Worm (Caenorhabditis elegans): ENCODE data around the gene R10E4.6.
A peak's percentile ranks its signal among the peaks of the same experiment; 100 is the strongest.

The R10E4.6 gene

ce11 chrIII:4323120-4323519 lies 29.9 kb downstream of the R10E4.6 start:
- peak; percentile 5 for TF ChIP-seq ZK185.1 (tag; optimal IDR thresholded peaks at IDR 0.05; ENCODE audit: poor library complexity, severe bottlenecking)
- TF ChIP-seq hmg-1.2 (GFP tag; IDR thresholded peaks at IDR 0.05), result peak; percentile 73; the same call in 1 of the 2 replicates
- TF ChIP-seq K11D2.4 (GFP tag; IDR thresholded peaks at IDR 0.05), result no peak

- TF ChIP-seq rcor-1 (GFP tag; IDR thresholded peaks at IDR 0.05) (no peak), ztf-28 (GFP tag; IDR thresholded peaks at IDR 0.05) (no peak), pha-4 (tag; optimal IDR thresholded peaks at IDR 0.05) (no peak), let-607 (tag; optimal IDR thresholded peaks at IDR 0.05) (no peak), D2030.7 (GFP tag; IDR thresholded peaks at IDR 0.05) (no peak)
Observed at ce11 chrIII:4323859-4324258, 30.7 kb downstream of the R10E4.6 start, which contains the start of gene H38K22.9. TSS of gene H38K22.9 (plus strand) at chrIII:4324159.

- TF ChIP-seq cebp-2 (GFP tag; IDR thresholded peaks at IDR 0.05) (no peak), F23B12.7 (tag; optimal IDR thresholded peaks at IDR 0.05; ENCODE audit: insufficient read depth) (no peak), nfyb-1 (GFP tag; IDR thresholded peaks at IDR 0.05) (peak; percentile 56; the same call in 1 of the 2 replicates)
Observed at ce11 chrIII:4328208-4328987, 35.2 kb downstream of the R10E4.6 start.

- TF ChIP-seq hrde-1 (tag; optimal IDR thresholded peaks at IDR 0.05; ENCODE audit: borderline replicate concordance) (no peak), dox-1 (GFP tag; IDR thresholded peaks at IDR 0.05) (no peak), sptf-2 (GFP tag; optimal IDR thresholded peaks at IDR 0.05) (no peak), rpc-1 (optimal IDR thresholded peaks at IDR 0.05) (no peak), rpc-1 (tag; optimal IDR thresholded peaks at IDR 0.05) (no peak), hmg-1.2 (GFP tag; IDR thresholded peaks at IDR 0.05) (no peak), ekl-4 (GFP tag; IDR thresholded peaks at IDR 0.05) (no peak), snpc-3.4 (tag; optimal IDR thresholded peaks at IDR 0.05) (no peak), nhr-90 (tag; optimal IDR thresholded peaks at IDR 0.05) (no peak), K11D2.4 (GFP tag; IDR thresholded peaks at IDR 0.05) (no peak), ceh-79 (tag; optimal IDR thresholded peaks at IDR 0.05) (no peak), lag-1 (GFP tag; IDR thresholded peaks at IDR 0.05) (no peak), aptf-2 (GFP tag; conservative IDR thresholded peaks at IDR 0.05) (no peak), tbp1 (GFP tag; optimal IDR thresholded peaks at IDR 0.05) (no peak), F33H1.4 (GFP tag; IDR thresholded peaks at IDR 0.05) (no peak), him-1 (tag; optimal IDR thresholded peaks at IDR 0.05) (no peak), ccch-3 (GFP tag; optimal IDR thresholded peaks at IDR 0.05) (no peak), F23B12.7 (tag; optimal IDR thresholded peaks at IDR 0.05; ENCODE audit: insufficient read depth) (no peak), attf-5 (GFP tag; optimal IDR thresholded peaks at IDR 0.05) (no peak)
Observed at ce11 chrIII:4330984-4331383, 37.8 kb downstream of the R10E4.6 start, which contains the start of gene gly-6. TSS of gene gly-6 (minus strand) at chrIII:4331228.

- TF ChIP-seq C06A6.2 (GFP tag; conservative IDR thresholded peaks at IDR 0.05) (no peak), T07F8.4 (tag; optimal IDR thresholded peaks at IDR 0.05) (no peak), snpc-1.3 (tag; optimal IDR thresholded peaks at IDR 0.05; ENCODE audit: insufficient read depth) (peak; percentile 60), B0035.1 (tag; optimal IDR thresholded peaks at IDR 0.05) (no peak), egl-44 (GFP tag; IDR thresholded peaks at IDR 0.05) (no peak), hmg-1.2 (GFP tag; IDR thresholded peaks at IDR 0.05) (peak; percentile 93), nhr-80 (tag; optimal IDR thresholded peaks at IDR 0.05) (peak; percentile 7), hlh-12 (tag; optimal IDR thresholded peaks at IDR 0.05) (no peak), hrde-1 (tag; optimal IDR thresholded peaks at IDR 0.05; ENCODE audit: borderline replicate concordance) (no peak), K12H6.12 (tag; optimal IDR thresholded peaks at IDR 0.05) (no peak), dox-1 (GFP tag; IDR thresholded peaks at IDR 0.05) (peak; percentile 37; the same call in 1 of the 2 replicates), cebp-2 (GFP tag; IDR thresholded peaks at IDR 0.05) (no peak)
Observed at ce11 chrIII:4332543-4333042, 39.4 kb downstream of the R10E4.6 start, which contains the start of gene cdk-12. TSS of gene cdk-12 (plus strand) at chrIII:4332992.

Data from whole organism, young adult.